Fruit fly (Drosophila melanogaster): ENCODE data around the gene CG31220.
A peak's percentile ranks its signal among the peaks of the same experiment; 100 is the strongest.

The CG31220 gene

DNA sequence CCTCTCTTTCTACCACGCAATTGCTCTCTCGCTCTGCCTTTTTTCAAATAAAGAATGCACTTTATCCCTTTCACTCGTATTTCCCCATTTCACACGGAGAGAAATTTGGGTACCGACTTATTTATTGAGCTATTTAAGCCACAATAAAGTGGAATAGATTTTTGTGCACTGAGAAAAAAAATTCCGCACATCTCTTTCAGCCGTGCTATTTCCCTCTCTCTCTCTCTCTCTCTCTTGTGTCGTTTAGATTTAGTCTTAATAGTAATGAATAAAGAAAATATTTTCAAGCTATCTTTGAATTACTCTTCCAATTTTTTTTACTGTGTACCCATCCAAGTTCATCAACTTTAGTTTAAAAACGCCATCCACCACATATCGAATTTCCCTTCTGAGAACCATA, 24.7 kb upstream of the CG31220 start (continued):
- TF ChIP-seq CG17612 (GFP tag; IDR thresholded peaks at IDR 0.05) = 0 out of 2 replicates have a peak, but pooled peaks have one; percentile 37
- no peak for TF ChIP-seq dmrt11E (tag; optimal IDR thresholded peaks at IDR 0.05)
- no peak for TF ChIP-seq CG5180 (GFP tag; optimal IDR thresholded peaks at IDR 0.05)
- TF ChIP-seq az2 (GFP tag; optimal IDR thresholded peaks at IDR 0.05) = peak; percentile 58
- TF ChIP-seq jigr1 (GFP tag; IDR thresholded peaks at IDR 0.05) = no peak
- peak; percentile 93 for TF ChIP-seq Ets65A (GFP tag)
- TF ChIP-seq wek (GFP tag; optimal IDR thresholded peaks at IDR 0.05) = no peak
- peak; percentile 68 for TF ChIP-seq unpg (GFP tag; optimal IDR thresholded peaks at IDR 0.05)
- TF ChIP-seq hbn (GFP tag; IDR thresholded peaks at IDR 0.05; ENCODE audit: partially characterized antibody) = no peak
- TF ChIP-seq Lhr (GFP tag; optimal IDR thresholded peaks at IDR 0.05) = peak; percentile 10
- TF ChIP-seq CG34422 (GFP tag; IDR thresholded peaks at IDR 0.05) = peak; percentile 74; the same call in 2 of the 3 replicates
- TF ChIP-seq sim (GFP tag; IDR thresholded peaks at IDR 0.05) = no peak
- TF ChIP-seq CG12104 (GFP tag; optimal IDR thresholded peaks at IDR 0.05) = no peak
- peak; percentile 53 for TF ChIP-seq Atf-2 (GFP tag; optimal IDR thresholded peaks at IDR 0.05)
- TF ChIP-seq her (GFP tag; optimal IDR thresholded peaks at IDR 0.05) = peak; percentile 26
- peak in 1 of 2 experiments; percentile 28 for TF ChIP-seq Eip74EF (GFP tag; optimal IDR thresholded peaks at IDR 0.05)
- TF ChIP-seq CG14441 (GFP tag; IDR thresholded peaks at IDR 0.05) = peak; percentile 67
- peak; percentile 91 for TF ChIP-seq sens (GFP tag)
- peak; percentile 61 for TF ChIP-seq al (GFP tag; IDR thresholded peaks at IDR 0.05)
- TF ChIP-seq CG15269 (tag; optimal IDR thresholded peaks at IDR 0.05) = peak; percentile 55
- TF ChIP-seq emc (GFP tag; optimal IDR thresholded peaks at IDR 0.05) = peak; percentile 58
- peak; percentile 69 for TF ChIP-seq ind (GFP tag; optimal IDR thresholded peaks at IDR 0.05)
- no peak; the same call in 1 of the 2 replicates for TF ChIP-seq CG9215 (GFP tag; IDR thresholded peaks at IDR 0.05)
- TF ChIP-seq CG9932 (GFP tag; IDR thresholded peaks at IDR 0.05) = peak; percentile 54; the same call in 1 of the 2 replicates
- TF ChIP-seq salm (tag; optimal IDR thresholded peaks at IDR 0.05) = peak; percentile 34
- peak; percentile 47 for TF ChIP-seq CG7786 (GFP tag; optimal IDR thresholded peaks at IDR 0.05)
- peak; percentile 31 for TF ChIP-seq CHES-1-like (GFP tag; optimal IDR thresholded peaks at IDR 0.05)
- peak; percentile 66 for TF ChIP-seq CG2678 (tag; optimal IDR thresholded peaks at IDR 0.05)
- TF ChIP-seq Taf1 (GFP tag; IDR thresholded peaks at IDR 0.05) = peak; percentile 30; the same call in 1 of the 2 replicates
- no peak for TF ChIP-seq nom (GFP tag; optimal IDR thresholded peaks at IDR 0.05)
- peak; percentile 57; the same call in 2 of the 3 replicates for TF ChIP-seq CG17361 (GFP tag; IDR thresholded peaks at IDR 0.05)
- TF ChIP-seq Six4 (GFP tag; optimal IDR thresholded peaks at IDR 0.05) = peak; percentile 36
- peak; percentile 35; the same call in 1 of the 3 replicates for TF ChIP-seq CG2889 (GFP tag; IDR thresholded peaks at IDR 0.05)
- TF ChIP-seq wor (GFP tag; IDR thresholded peaks at IDR 0.05) = peak; percentile 38; the same call in 1 of the 2 replicates
- peak; percentile 63 for TF ChIP-seq Ptx1 (GFP tag; IDR thresholded peaks at IDR 0.05)
- peak; percentile 10 for TF ChIP-seq Myb (GFP tag; optimal IDR thresholded peaks at IDR 0.05)
- peak; percentile 13 for TF ChIP-seq crc (GFP tag; optimal IDR thresholded peaks at IDR 0.05)
- TF ChIP-seq chif (GFP tag; optimal IDR thresholded peaks at IDR 0.05) = peak; percentile 21 to 48
- TF ChIP-seq Bteb2 (GFP tag; optimal IDR thresholded peaks at IDR 0.05) = peak; percentile 47
- TF ChIP-seq CG12942 (GFP tag; optimal IDR thresholded peaks at IDR 0.05) = peak; percentile 44
- TF ChIP-seq CG6813 (GFP tag; optimal IDR thresholded peaks at IDR 0.05) = peak; percentile 26
- TF ChIP-seq Antp (GFP tag; optimal IDR thresholded peaks at IDR 0.05) = peak; percentile 43
- no peak for TF ChIP-seq Dfd (GFP tag; optimal IDR thresholded peaks at IDR 0.05)
- TF ChIP-seq ATbp (GFP tag; optimal IDR thresholded peaks at IDR 0.05) = peak; percentile 50
- TF ChIP-seq CG8944 (GFP tag; optimal IDR thresholded peaks at IDR 0.05) = peak; percentile 56
- peak; percentile 17; the same call in 1 of the 2 replicates for TF ChIP-seq CG7372 (GFP tag; IDR thresholded peaks at IDR 0.05)
- TF ChIP-seq Vsx1 (GFP tag; optimal IDR thresholded peaks at IDR 0.05) = peak; percentile 44
- TF ChIP-seq exex (tag; optimal IDR thresholded peaks at IDR 0.05) = no peak
- TF ChIP-seq CG31441 (GFP tag; IDR thresholded peaks at IDR 0.05) = peak; percentile 67
- TF ChIP-seq tll (GFP tag; optimal IDR thresholded peaks at IDR 0.05) = peak in 1 of 2 experiments; percentile 8
- no peak for TF ChIP-seq zf30C (GFP tag; optimal IDR thresholded peaks at IDR 0.05)
